Fruit fly (Drosophila melanogaster) whole organism, adult: Measurements from ENCODE around the gene CG31751.

Experiments used
- CG11617 ChIP-seq: fragments of 200-800 bp; sonication (Bioruptor generic); optimal IDR thresholded peaks from 2 replicates; lab custom pipeline; 2017; ENCODE audit warnings: mild to moderate bottlenecking, missing biosample characterization, missing genetic modification reagents, missing genetic modification characterization
- CG12768 ChIP-seq: fragments of 200-800 bp; sonication (Bioruptor generic); optimal IDR thresholded peaks from 2 replicates; lab custom pipeline; 2017; ENCODE audit warnings: missing biosample characterization, missing genetic modification characterization, mild to moderate bottlenecking, moderate library complexity, missing genetic modification reagents
- CG14711 ChIP-seq: fragments of 200-800 bp; sonication (Bioruptor generic); optimal IDR thresholded peaks from 2 replicates; lab custom pipeline; 2018; ENCODE audit warnings: missing biosample characterization, mild to moderate bottlenecking, missing genetic modification characterization, moderate library complexity
- CG1620 ChIP-seq: fragments of 200-800 bp; sonication (Bioruptor generic); optimal IDR thresholded peaks from 2 replicates; lab custom pipeline; 2016; ENCODE audit warnings: missing biosample characterization, missing genetic modification characterization
- CG7101 ChIP-seq: fragments of 200-800 bp; sonication (Bioruptor generic); optimal IDR thresholded peaks from 2 replicates; lab custom pipeline; 2018; ENCODE audit warnings: missing biosample characterization, mild to moderate bottlenecking, missing genetic modification characterization, moderate library complexity
- Crg-1 ChIP-seq: fragments of 200-800 bp; sonication (Bioruptor generic); optimal IDR thresholded peaks from 2 replicates; lab custom pipeline; 2016; ENCODE audit warnings: missing biosample characterization, missing genetic modification characterization
- Hr96 ChIP-seq: fragments of 200-800 bp; sonication (Bioruptor generic); optimal IDR thresholded peaks from 2 replicates; lab custom pipeline; 2016; ENCODE audit warnings: missing biosample characterization, missing genetic modification characterization
- Mnt ChIP-seq: fragments of 200-800 bp; sonication (Bioruptor generic); optimal IDR thresholded peaks from 2 replicates; lab custom pipeline; 2016; ENCODE audit warnings: missing biosample characterization, mild to moderate bottlenecking, missing genetic modification characterization
- bab1 ChIP-seq: fragments of 200-800 bp; sonication (Bioruptor generic); optimal IDR thresholded peaks from 3 replicates; lab custom pipeline; 2019; ENCODE audit warnings: missing biosample characterization, mild to moderate bottlenecking, missing genetic modification characterization, moderate library complexity
- cnc ChIP-seq, 2 experiments: fragments of >200 bp; optimal IDR thresholded peaks; 2 replicates each; lab custom pipeline; 2017
- kay ChIP-seq: fragments of 200-800 bp; sonication (Bioruptor generic); peaks from one replicate; lab custom pipeline; 2016; ENCODE audit warnings: missing biosample characterization, missing genetic modification characterization, borderline replicate concordance
- ovo ChIP-seq: fragments of 200-800 bp; sonication (Bioruptor generic); optimal IDR thresholded peaks from 2 replicates; lab custom pipeline; 2016; ENCODE audit warnings: missing biosample characterization, missing genetic modification characterization
- tj ChIP-seq: fragments of 200-800 bp; sonication (Bioruptor generic); optimal IDR thresholded peaks from 3 replicates; lab custom pipeline; 2017; ENCODE audit warnings: missing biosample characterization, mild to moderate bottlenecking, missing genetic modification characterization, moderate library complexity

DNA sequence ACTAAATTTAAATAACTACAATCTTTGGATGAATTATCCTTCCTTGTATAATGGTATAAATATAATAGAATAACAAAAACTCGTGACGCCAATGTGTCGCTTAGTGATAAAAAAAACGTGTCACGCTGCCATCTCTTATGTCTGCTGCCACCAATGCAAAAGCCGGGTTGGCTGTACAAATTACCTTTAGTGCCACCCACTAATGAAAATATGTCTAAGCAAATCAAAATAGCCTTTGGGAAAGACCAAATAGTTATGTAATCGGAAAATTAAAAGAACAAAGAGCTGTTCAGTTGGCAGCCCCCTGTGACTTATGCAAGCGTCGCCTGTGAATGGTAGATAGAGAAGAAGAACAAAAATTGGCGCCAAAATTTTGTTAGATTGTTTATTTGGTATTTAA, 12.4 kb downstream of the CG31751 start, which contains the start of gene CG10336:
- no peak for TF ChIP-seq tj (GFP tag; lab: Kevin White, UChicago)
- TF ChIP-seq ovo (GFP tag; lab: Kevin White, UChicago): no peak
- TF ChIP-seq CG14711: peak; percentile 36
- TF ChIP-seq Mnt (GFP tag; lab: Kevin White, UChicago): peak; percentile 50
- no peak for TF ChIP-seq CG1620 (GFP tag; lab: Kevin White, UChicago)
- no peak for TF ChIP-seq CG12768 (GFP tag; lab: Kevin White, UChicago)
- no peak for TF ChIP-seq Crg-1 (GFP tag; lab: Kevin White, UChicago)
- TF ChIP-seq kay (GFP tag; lab: Kevin White, UChicago): peak; percentile 84
- TF ChIP-seq CG11617 (GFP tag; lab: Kevin White, UChicago): no peak
- no peak for TF ChIP-seq cnc (optimal IDR thresholded peaks at IDR 0.05; lab: Kevin White, UChicago)
- no peak for TF ChIP-seq bab1 (GFP tag; lab: Kevin White, UChicago)
- TF ChIP-seq Hr96 (GFP tag; lab: Kevin White, UChicago): no peak
- no peak for TF ChIP-seq CG7101 (tag; lab: Kevin White, UChicago)
